Worm (Caenorhabditis elegans) whole organism, L1 larva: ENCODE results near the gene F29A7.4.

Experiments
- C16A3.4 ChIP-seq: fragments of 150-350 bp; optimal IDR thresholded peaks from 2 replicates; lab custom pipeline; 2014; ENCODE audit warnings: missing biosample characterization, missing genetic modification characterization
- C34B4.2 ChIP-seq: sonication (generic microtip); optimal IDR thresholded peaks from 2 replicates; lab custom pipeline; 2017; ENCODE audit warnings: mild to moderate bottlenecking, missing genetic modification characterization, missing compliant biosample characterization
- Y116A8C.19 ChIP-seq: sonication (generic microtip); optimal IDR thresholded peaks from 2 replicates; lab custom pipeline; 2016; ENCODE audit warnings: missing compliant biosample characterization, missing genetic modification characterization, borderline replicate concordance
- aha-1 ChIP-seq: fragments of 150-350 bp; optimal IDR thresholded peaks from 2 replicates; lab custom pipeline; 2014; ENCODE audit warnings: missing biosample characterization, missing genetic modification characterization
- alr-1 ChIP-seq: fragments of 200-800 bp; sonication (Bioruptor generic); optimal IDR thresholded peaks from 2 replicates; lab custom pipeline; 2018; ENCODE audit warnings: borderline replicate concordance, mild to moderate bottlenecking, missing genetic modification characterization, missing compliant biosample characterization
- blmp-1 ChIP-seq: fragments of 150-350 bp; optimal IDR thresholded peaks from 2 replicates; lab custom pipeline; 2014; ENCODE audit warnings: missing biosample characterization, missing genetic modification characterization
- ceh-90 ChIP-seq: sonication (generic microtip); optimal IDR thresholded peaks from 2 replicates; lab custom pipeline; 2016; ENCODE audit warnings: missing genetic modification characterization, missing compliant biosample characterization
- dsc-1 ChIP-seq: sonication (generic microtip); optimal IDR thresholded peaks from 2 replicates; lab custom pipeline; 2016; ENCODE audit warnings: mild to moderate bottlenecking, missing genetic modification characterization, missing compliant biosample characterization
- efl-3 ChIP-seq: fragments of 200-800 bp; sonication (Bioruptor generic); optimal IDR thresholded peaks from 2 replicates; lab custom pipeline; 2018; ENCODE audit warnings: mild to moderate bottlenecking, missing genetic modification characterization, missing compliant biosample characterization
- egl-27 ChIP-seq, 2 experiments: fragments of 150-350 bp in 1 of 2; sonication (generic microtip); optimal IDR thresholded peaks; 3 replicates each; lab custom pipeline; 2017 to 2018; ENCODE audit warnings: missing biosample characterization in 2 of 2, missing genetic modification characterization in 2 of 2, missing genetic modification reagents in 2 of 2
- elt-2 ChIP-seq: sonication (generic microtip); optimal IDR thresholded peaks from 2 replicates; lab custom pipeline; 2016; ENCODE audit warnings: missing genetic modification characterization, mild to moderate bottlenecking, inconsistent platforms, missing compliant biosample characterization, missing genetic modification reagents
- ets-5 ChIP-seq: fragments of 200-800 bp; sonication (Bioruptor generic); IDR thresholded peaks from 2 replicates; pipeline ENCODE4 v1.3.6; 2022; ENCODE audit warnings: missing genetic modification characterization, missing compliant biosample characterization
- fkh-4 ChIP-seq: sonication (generic microtip); optimal IDR thresholded peaks from 2 replicates; lab custom pipeline; 2016; ENCODE audit warnings: missing compliant biosample characterization, missing genetic modification characterization, borderline replicate concordance
- fos-1 ChIP-seq: fragments of 150-350 bp; optimal IDR thresholded peaks from 2 replicates; lab custom pipeline; 2014; ENCODE audit warnings: missing biosample characterization, missing genetic modification characterization
- grh-1 ChIP-seq: fragments of 200-800 bp; sonication (Bioruptor generic); IDR thresholded peaks from 2 replicates; pipeline ENCODE4 v1.3.6; 2022; ENCODE audit warnings: missing genetic modification reagents, missing genetic modification characterization, missing compliant biosample characterization
- hlh-4 ChIP-seq: sonication (generic microtip); optimal IDR thresholded peaks from 2 replicates; lab custom pipeline; 2016; ENCODE audit warnings: mild to moderate bottlenecking, missing genetic modification characterization, missing compliant biosample characterization
- hpl-2 ChIP-seq: fragments of 150-350 bp; optimal IDR thresholded peaks from 2 replicates; lab custom pipeline; 2014; ENCODE audit warnings: missing biosample characterization, missing genetic modification reagents, missing genetic modification characterization
- irx-1 ChIP-seq: sonication (generic microtip); optimal IDR thresholded peaks from 2 replicates; lab custom pipeline; 2016; ENCODE audit warnings: missing genetic modification characterization, missing compliant biosample characterization
- jun-1 ChIP-seq: fragments of 150-350 bp; optimal IDR thresholded peaks from 2 replicates; lab custom pipeline; 2014; ENCODE audit warnings: missing biosample characterization, missing genetic modification reagents, missing genetic modification characterization
- lin-13 ChIP-seq: fragments of 150-350 bp; optimal IDR thresholded peaks from 2 replicates; lab custom pipeline; 2014; ENCODE audit warnings: missing biosample characterization, missing genetic modification reagents, missing genetic modification characterization
- lir-3 ChIP-seq: sonication (generic microtip); optimal IDR thresholded peaks from 2 replicates; lab custom pipeline; 2016; ENCODE audit warnings: mild to moderate bottlenecking, missing genetic modification characterization, moderate library complexity, missing compliant biosample characterization; ENCODE audit not compliant: poor library complexity
- lsy-2 ChIP-seq, 2 experiments: fragments of 150-350 bp; optimal IDR thresholded peaks; 2 replicates each; lab custom pipeline; 2014; ENCODE audit warnings: missing biosample characterization in 2 of 2, missing genetic modification characterization in 2 of 2
- mab-9 ChIP-seq: fragments of 200-800 bp; sonication (Bioruptor generic); IDR thresholded peaks from 2 replicates; pipeline ENCODE4 v1.3.6; 2022; ENCODE audit warnings: missing genetic modification reagents, missing genetic modification characterization, missing compliant biosample characterization
- mdl-1 ChIP-seq, 2 experiments: fragments of 150-350 bp; optimal IDR thresholded peaks; 2 replicates each; lab custom pipeline; 2014 to 2017; ENCODE audit warnings: missing biosample characterization in 2 of 2, missing genetic modification characterization in 2 of 2, inconsistent platforms in 1 of 2
- nhr-12 ChIP-seq: sonication (generic microtip); optimal IDR thresholded peaks from 2 replicates; lab custom pipeline; 2017; ENCODE audit warnings: missing biosample characterization, missing genetic modification characterization
- nhr-28 ChIP-seq: fragments of 150-350 bp; optimal IDR thresholded peaks from 2 replicates; lab custom pipeline; 2014; ENCODE audit warnings: missing biosample characterization, missing genetic modification characterization
- nhr-76 ChIP-seq: sonication (generic microtip); optimal IDR thresholded peaks from 2 replicates; lab custom pipeline; 2017; ENCODE audit warnings: missing biosample characterization, missing genetic modification characterization
- nhr-77 ChIP-seq: fragments of 150-350 bp; optimal IDR thresholded peaks from 2 replicates; lab custom pipeline; 2014; ENCODE audit warnings: missing biosample characterization, missing genetic modification characterization
- pax-3 ChIP-seq: fragments of 200-800 bp; sonication (Bioruptor generic); optimal IDR thresholded peaks from 2 replicates; lab custom pipeline; 2018; ENCODE audit warnings: mild to moderate bottlenecking, missing genetic modification characterization, moderate library complexity, missing compliant biosample characterization
- snpc-4 ChIP-seq: fragments of 150-350 bp; optimal IDR thresholded peaks from 2 replicates; lab custom pipeline; 2014; ENCODE audit warnings: missing biosample characterization, missing genetic modification characterization
- sup-37 ChIP-seq: fragments of 200-800 bp; sonication (Bioruptor generic); optimal IDR thresholded peaks from 2 replicates; lab custom pipeline; 2018; ENCODE audit warnings: mild to moderate bottlenecking, missing genetic modification characterization, missing compliant biosample characterization
- swsn-7 ChIP-seq: sonication (generic microtip); optimal IDR thresholded peaks from 2 replicates; lab custom pipeline; 2016; ENCODE audit warnings: missing genetic modification characterization, missing compliant biosample characterization
- tlp-1 ChIP-seq: fragments of 150-350 bp; optimal IDR thresholded peaks from 2 replicates; lab custom pipeline; 2014; ENCODE audit warnings: missing biosample characterization, missing genetic modification characterization
- unc-30 ChIP-seq: sonication (generic microtip); optimal IDR thresholded peaks from 2 replicates; lab custom pipeline; 2017; ENCODE audit warnings: missing biosample characterization, missing genetic modification characterization
- unc-86 ChIP-seq: sonication (generic microtip); optimal IDR thresholded peaks from 2 replicates; lab custom pipeline; 2016; ENCODE audit warnings: missing genetic modification characterization, missing compliant biosample characterization
- unc-98 ChIP-seq: fragments of 200-800 bp; sonication (Bioruptor generic); IDR thresholded peaks from 2 replicates; pipeline ENCODE4 v1.3.6; 2022; ENCODE audit warnings: missing genetic modification characterization, missing compliant biosample characterization
- xbp-1 ChIP-seq: sonication (generic microtip); optimal IDR thresholded peaks from 2 replicates; lab custom pipeline; 2016; ENCODE audit warnings: missing genetic modification characterization, missing compliant biosample characterization
- zip-4 ChIP-seq: fragments of 200-800 bp; sonication (Bioruptor generic); optimal IDR thresholded peaks from 2 replicates; lab custom pipeline; 2018; ENCODE audit warnings: mild to moderate bottlenecking, missing genetic modification characterization, moderate library complexity, missing compliant biosample characterization

Gene F29A7.4

ce11 chrII:2758476-2758875 lies 8.7 kb downstream of the F29A7.4 start, which contains the start of gene fbxb-107:
Gene fbxb-107, plus strand, starts transcription at chrII:2758772.
- no peak for TF ChIP-seq hpl-2
- TF ChIP-seq lsy-2 (tag; optimal IDR thresholded peaks at IDR 0.05; lab: Kevin White, UChicago) = no peak
- TF ChIP-seq ceh-90 (tag; lab: Kevin White, UChicago) = no peak
- TF ChIP-seq fkh-4 = no peak
- no peak for TF ChIP-seq hlh-4 (tag; lab: Kevin White, UChicago)
- no peak for TF ChIP-seq unc-30
- no peak for TF ChIP-seq mab-9 (GFP tag; lab: Robert Waterston, UW)
- TF ChIP-seq lin-13 = no peak
- no peak for TF ChIP-seq ets-5 (GFP tag; lab: Robert Waterston, UW)
- TF ChIP-seq irx-1 (tag; lab: Kevin White, UChicago) = no peak
- no peak for TF ChIP-seq lir-3 (tag; lab: Kevin White, UChicago)
- no peak for TF ChIP-seq swsn-7 (tag; lab: Kevin White, UChicago)
- TF ChIP-seq alr-1 (tag; lab: Kevin White, UChicago) = no peak
- TF ChIP-seq C34B4.2 (tag; lab: Kevin White, UChicago) = no peak
- no peak for TF ChIP-seq aha-1 (tag; lab: Kevin White, UChicago)
- no peak for TF ChIP-seq efl-3 (GFP tag; lab: Kevin White, UChicago)
- TF ChIP-seq snpc-4 (tag; lab: Kevin White, UChicago) = no peak
- TF ChIP-seq nhr-77 (tag; lab: Kevin White, UChicago) = no peak
- no peak for TF ChIP-seq tlp-1

- TF ChIP-seq grh-1 (GFP tag; lab: Robert Waterston, UW) = no peak
- no peak for TF ChIP-seq elt-2
- no peak for TF ChIP-seq Y116A8C.19 (tag; lab: Kevin White, UChicago)
- no peak for TF ChIP-seq xbp-1 (tag; lab: Kevin White, UChicago)
These were observed 12.3 kb downstream of the F29A7.4 start, which contains the start of gene fbxb-106 for ce11 chrII:2762108-2762507. Gene fbxb-106, plus strand, starts transcription at chrII:2762408.

ce11 chrII:2764664-2765063 lies 14.9 kb downstream of the F29A7.4 start, which contains the start of gene fbxb-108:
Gene fbxb-108, plus strand, starts transcription at chrII:2764964.
- TF ChIP-seq unc-98 (GFP tag; lab: Robert Waterston, UW) (no peak), egl-27 (tag; optimal IDR thresholded peaks at IDR 0.05; lab: Kevin White, UChicago) (no peak), dsc-1 (tag; lab: Kevin White, UChicago) (no peak), irx-1 (tag; lab: Kevin White, UChicago) (no peak), nhr-12 (tag; lab: Kevin White, UChicago) (no peak), mab-9 (GFP tag; lab: Robert Waterston, UW) (no peak), nhr-76 (no peak)

ce11 chrII:2766331-2766730 lies 16.5 kb downstream of the F29A7.4 start, which contains the start of gene F08D12.15:
Gene F08D12.15, plus strand, starts transcription at chrII:2766631.
- TF ChIP-seq pax-3 (no peak), mdl-1 (tag; optimal IDR thresholded peaks at IDR 0.05; lab: Kevin White, UChicago) (no peak), fos-1 (no peak), zip-4 (no peak), blmp-1 (no peak), alr-1 (tag; lab: Kevin White, UChicago) (no peak), efl-3 (GFP tag; lab: Kevin White, UChicago) (no peak), unc-86 (tag; lab: Kevin White, UChicago) (no peak), aha-1 (tag; lab: Kevin White, UChicago) (no peak), Y116A8C.19 (tag; lab: Kevin White, UChicago) (no peak), lir-3 (tag; lab: Kevin White, UChicago) (no peak), C16A3.4 (no peak), ets-5 (GFP tag; lab: Robert Waterston, UW) (no peak), sup-37 (GFP tag; lab: Kevin White, UChicago) (no peak), jun-1 (tag; lab: Kevin White, UChicago) (no peak), elt-2 (no peak), nhr-28 (tag; lab: Kevin White, UChicago) (no peak)
